Fruit fly (Drosophila melanogaster) whole organism, wandering third instar larva: ENCODE results near the gene AstA-R1.
A peak's percentile ranks its signal among the peaks of the same experiment; 100 is the strongest.

Source experiments
- Abd-B ChIP-seq: fragments of >200 bp; optimal IDR thresholded peaks from 2 replicates; lab custom pipeline; 2017; ENCODE audit warnings: missing biosample characterization, missing genetic modification characterization
- CG32264 ChIP-seq: fragments of 200-800 bp; sonication (Bioruptor generic); optimal IDR thresholded peaks from 2 replicates; lab custom pipeline; 2016; ENCODE audit warnings: missing biosample characterization, missing genetic modification characterization
- CG9705 ChIP-seq: fragments of 200-800 bp; sonication (Bioruptor generic); optimal IDR thresholded peaks from 2 replicates; lab custom pipeline; 2018; ENCODE audit warnings: missing biosample characterization, mild to moderate bottlenecking, missing genetic modification characterization
- CrebA ChIP-seq: fragments of 200-800 bp; sonication (Bioruptor generic); optimal IDR thresholded peaks from 2 replicates; lab custom pipeline; 2016; ENCODE audit warnings: missing biosample characterization, mild to moderate bottlenecking, missing genetic modification characterization, borderline replicate concordance
- Dfd ChIP-seq: fragments of >200 bp; optimal IDR thresholded peaks from 2 replicates; lab custom pipeline; 2017; ENCODE audit warnings: missing biosample characterization, missing genetic modification characterization
- Dif ChIP-seq: fragments of 200-275, 200-300 bp; sonication (Bioruptor generic); optimal IDR thresholded peaks from 2 replicates; lab custom pipeline; 2018; ENCODE audit warnings: missing biosample characterization, missing genetic modification characterization; ENCODE audit not compliant: partially characterized antibody
- GATAd ChIP-seq: sonication (Bioruptor generic); optimal IDR thresholded peaks from 2 replicates; lab custom pipeline; 2016; ENCODE audit warnings: missing biosample characterization, missing genetic modification characterization
- HLH106 ChIP-seq: fragments of 200-800 bp; optimal IDR thresholded peaks from 3 replicates; lab custom pipeline; 2019; ENCODE audit warnings: missing biosample characterization, mild to moderate bottlenecking, missing genetic modification characterization, moderate library complexity
- Hnf4 ChIP-seq: fragments of 200-800 bp; sonication (Bioruptor generic); optimal IDR thresholded peaks from 2 replicates; lab custom pipeline; 2016; ENCODE audit warnings: missing biosample characterization, mild to moderate bottlenecking, missing genetic modification characterization
- Hr78 ChIP-seq: fragments of >200 bp; optimal IDR thresholded peaks from 2 replicates; lab custom pipeline; 2017; ENCODE audit warnings: missing biosample characterization, missing genetic modification characterization
- Hr83 ChIP-seq: fragments of 200-300 bp; sonication (Bioruptor generic); optimal IDR thresholded peaks from 2 replicates; lab custom pipeline; 2016; ENCODE audit warnings: missing biosample characterization, mild to moderate bottlenecking, missing genetic modification characterization, moderate library complexity; ENCODE audit not compliant: poor library complexity, severe bottlenecking
- Jra ChIP-seq: sonication (Bioruptor generic); optimal IDR thresholded peaks from 2 replicates; lab custom pipeline; 2016; ENCODE audit warnings: missing biosample characterization, missing genetic modification characterization
- Mio ChIP-seq: sonication (Bioruptor generic); optimal IDR thresholded peaks from 2 replicates; lab custom pipeline; 2016; ENCODE audit warnings: missing biosample characterization, missing genetic modification characterization
- Myc ChIP-seq: fragments of >200 bp; optimal IDR thresholded peaks from 2 replicates; lab custom pipeline; 2017
- N ChIP-seq: fragments of >200 bp; optimal IDR thresholded peaks from 2 replicates; lab custom pipeline; 2018; ENCODE audit warnings: missing biosample characterization, missing external identifiers, missing genetic modification characterization
- OdsH ChIP-seq: fragments of 200-800 bp; sonication (Bioruptor generic); optimal IDR thresholded peaks from 2 replicates; lab custom pipeline; 2016; ENCODE audit warnings: missing biosample characterization, mild to moderate bottlenecking, missing genetic modification characterization
- Rel ChIP-seq, 2 experiments: fragments of 200-800 bp; sonication (Bioruptor generic) in 1 of 2; optimal IDR thresholded peaks; 2 replicates in 1 of 2; 3 replicates in 1 of 2; lab custom pipeline; 2016 to 2019; ENCODE audit warnings: mild to moderate bottlenecking in 2 of 2, missing biosample characterization in 2 of 2, missing genetic modification characterization in 2 of 2, moderate library complexity in 1 of 2
- Sp1 ChIP-seq: fragments of 200-800 bp; sonication (Bioruptor generic); optimal IDR thresholded peaks from 3 replicates; lab custom pipeline; 2019; ENCODE audit warnings: missing biosample characterization, mild to moderate bottlenecking, missing genetic modification characterization, moderate library complexity
- Vsx2 ChIP-seq: fragments of 200-300, 225-300 bp; sonication (Bioruptor generic); optimal IDR thresholded peaks from 2 replicates; lab custom pipeline; 2018; ENCODE audit warnings: missing biosample characterization, missing genetic modification characterization; ENCODE audit not compliant: partially characterized antibody
- br ChIP-seq: fragments of 200-800 bp; sonication (Bioruptor generic); optimal IDR thresholded peaks from 2 replicates; lab custom pipeline; 2016; ENCODE audit warnings: missing biosample characterization, missing genetic modification characterization
- brk ChIP-seq: fragments of 200-800 bp; sonication (Bioruptor generic); optimal IDR thresholded peaks from 2 replicates; lab custom pipeline; 2016; ENCODE audit warnings: missing biosample characterization, mild to moderate bottlenecking, missing genetic modification characterization
- dl ChIP-seq, 2 experiments: fragments of 175-275, 200-275 bp in 1 of 2; fragments of 200-275 bp in 1 of 2; sonication (Bioruptor generic); optimal IDR thresholded peaks; lab custom pipeline; 2018; ENCODE audit warnings: mild to moderate bottlenecking in 2 of 2, missing biosample characterization in 2 of 2, missing genetic modification characterization in 2 of 2, moderate library complexity in 2 of 2; ENCODE audit not compliant: partially characterized antibody in 2 of 2, insufficient read depth in 1 of 2
- dmrt93B ChIP-seq: fragments of 200-800 bp; sonication (Bioruptor generic); optimal IDR thresholded peaks from 2 replicates; lab custom pipeline; 2018; ENCODE audit warnings: missing biosample characterization, mild to moderate bottlenecking, missing genetic modification characterization
- dsf ChIP-seq: sonication (Bioruptor generic); optimal IDR thresholded peaks from 2 replicates; lab custom pipeline; 2016; ENCODE audit warnings: missing biosample characterization, missing genetic modification characterization, borderline replicate concordance
- ey ChIP-seq: fragments of 200-800 bp; sonication (Bioruptor generic); optimal IDR thresholded peaks from 2 replicates; lab custom pipeline; 2016; ENCODE audit warnings: missing biosample characterization, missing genetic modification characterization
- foxo ChIP-seq, 2 experiments: fragments of 200-800 bp; sonication (Bioruptor generic); optimal IDR thresholded peaks; 2 replicates in 1 of 2; 3 replicates in 1 of 2; lab custom pipeline; 2016 to 2017; ENCODE audit warnings: missing biosample characterization in 2 of 2, missing genetic modification characterization in 2 of 2
- fru ChIP-seq: fragments of 200-800 bp; sonication (Bioruptor generic); optimal IDR thresholded peaks from 3 replicates; lab custom pipeline; 2016; ENCODE audit warnings: missing biosample characterization, mild to moderate bottlenecking, missing genetic modification characterization
- h ChIP-seq: fragments of 200-800 bp; sonication (Bioruptor generic); optimal IDR thresholded peaks from 3 replicates; lab custom pipeline; 2016; ENCODE audit warnings: missing biosample characterization, mild to moderate bottlenecking, missing genetic modification characterization
- jim ChIP-seq: fragments of 175-275, 200-325 bp; sonication (Bioruptor generic); optimal IDR thresholded peaks from 2 replicates; lab custom pipeline; 2016; ENCODE audit warnings: missing biosample characterization, mild to moderate bottlenecking, missing genetic modification characterization
- lola ChIP-seq: fragments of >200 bp; optimal IDR thresholded peaks from 2 replicates; lab custom pipeline; 2017; ENCODE audit warnings: missing biosample characterization, missing genetic modification characterization
- pan ChIP-seq: fragments of >200 bp; optimal IDR thresholded peaks from 2 replicates; lab custom pipeline; 2017
- psq ChIP-seq: fragments of 200-800 bp; sonication (Bioruptor generic); optimal IDR thresholded peaks from 3 replicates; lab custom pipeline; 2017; ENCODE audit warnings: missing biosample characterization, mild to moderate bottlenecking, missing genetic modification characterization, moderate library complexity
- rgr ChIP-seq: fragments of 200-800 bp; sonication (Bioruptor generic); optimal IDR thresholded peaks from 3 replicates; lab custom pipeline; 2016; ENCODE audit warnings: missing biosample characterization, mild to moderate bottlenecking, missing genetic modification characterization
- sage ChIP-seq: fragments of 200-800 bp; sonication (Bioruptor generic); optimal IDR thresholded peaks from 2 replicates; lab custom pipeline; 2016; ENCODE audit warnings: missing biosample characterization, mild to moderate bottlenecking, missing genetic modification characterization
- sv ChIP-seq: fragments of 200-800 bp; sonication (Bioruptor generic); optimal IDR thresholded peaks from 3 replicates; lab custom pipeline; 2016; ENCODE audit warnings: missing biosample characterization, missing genetic modification characterization
- tai ChIP-seq: sonication (Bioruptor generic); optimal IDR thresholded peaks from 2 replicates; lab custom pipeline; 2016; ENCODE audit warnings: missing biosample characterization, missing genetic modification characterization
- usp ChIP-seq: fragments of >200 bp; optimal IDR thresholded peaks from 2 replicates; lab custom pipeline; 2017; ENCODE audit warnings: missing biosample characterization, missing genetic modification characterization
- woc ChIP-seq: sonication (Bioruptor generic); optimal IDR thresholded peaks from 2 replicates; lab custom pipeline; 2016; ENCODE audit warnings: missing biosample characterization, mild to moderate bottlenecking, missing genetic modification characterization

Gene AstA-R1

dm6 chrX:3671469-3672094 is 97.2 kb downstream of the AstA-R1 start, which contains the start of the genes Parg and Mnt:
TSS of gene Parg (minus strand) at chrX:3671502.
TSS of gene Mnt (plus strand) at chrX:3671801.
- no peak for TF ChIP-seq N (GFP tag; lab: Kevin White, UChicago)
- no peak for TF ChIP-seq CG9705 (GFP tag; lab: Kevin White, UChicago)
- peak; percentile 19 for TF ChIP-seq fru (GFP tag; lab: Kevin White, UChicago)
- no peak for TF ChIP-seq Hr83
- TF ChIP-seq br (GFP tag; lab: Kevin White, UChicago): no peak
- no peak for TF ChIP-seq foxo (GFP tag; optimal IDR thresholded peaks at IDR 0.05; lab: Kevin White, UChicago)
- TF ChIP-seq Dfd (GFP tag; lab: Kevin White, UChicago): no peak
- peak; percentile 13 for TF ChIP-seq HLH106 (tag; lab: Kevin White, UChicago)
- no peak for TF ChIP-seq CrebA (GFP tag; lab: Kevin White, UChicago)
- TF ChIP-seq sage (GFP tag; lab: Kevin White, UChicago): no peak
- TF ChIP-seq usp (GFP tag; lab: Kevin White, UChicago): no peak
- TF ChIP-seq Sp1: no peak
- TF ChIP-seq tai (GFP tag; lab: Kevin White, UChicago): peak; percentile 40

- peak; percentile 70 for TF ChIP-seq CrebA (GFP tag; lab: Kevin White, UChicago)
- no peak for TF ChIP-seq Myc (lab: Kevin White, UChicago)
- no peak for TF ChIP-seq Dfd (GFP tag; lab: Kevin White, UChicago)
- TF ChIP-seq sv (GFP tag; lab: Kevin White, UChicago): no peak
- peak; percentile 82 for TF ChIP-seq h (GFP tag; lab: Kevin White, UChicago)
- TF ChIP-seq OdsH (GFP tag; lab: Kevin White, UChicago): peak; percentile 73
- no peak for TF ChIP-seq Hr83
- peak; percentile 73 for TF ChIP-seq psq
- no peak for TF ChIP-seq N (GFP tag; lab: Kevin White, UChicago)
- TF ChIP-seq foxo (GFP tag; optimal IDR thresholded peaks at IDR 0.05; lab: Kevin White, UChicago): peak; percentile 23 to 83
- TF ChIP-seq jim (GFP tag; lab: Kevin White, UChicago): no peak
- peak; percentile 81 for TF ChIP-seq HLH106 (tag; lab: Kevin White, UChicago)
- peak; percentile 0 for TF ChIP-seq sage (GFP tag; lab: Kevin White, UChicago)
- TF ChIP-seq woc (GFP tag; lab: Kevin White, UChicago): peak; percentile 63
- TF ChIP-seq dsf (GFP tag; lab: Kevin White, UChicago): no peak
- no peak for TF ChIP-seq pan (lab: Kevin White, UChicago)
- TF ChIP-seq CG9705 (GFP tag; lab: Kevin White, UChicago): peak; percentile 4
- TF ChIP-seq Vsx2 (GFP tag; lab: Kevin White, UChicago): peak; percentile 71
- TF ChIP-seq dl (GFP tag; optimal IDR thresholded peaks at IDR 0.05; lab: Kevin White, UChicago; ENCODE audit: insufficient read depth in 1 of 2, partially characterized antibody in 2 of 2): peak; percentile 91 to 92
- peak; percentile 86 for TF ChIP-seq fru (GFP tag; lab: Kevin White, UChicago)
- TF ChIP-seq Hr78 (GFP tag; lab: Kevin White, UChicago): no peak
- TF ChIP-seq rgr (GFP tag; lab: Kevin White, UChicago): peak; percentile 77
- no peak for TF ChIP-seq lola
- TF ChIP-seq usp (GFP tag; lab: Kevin White, UChicago): no peak
- peak; percentile 86 for TF ChIP-seq br (GFP tag; lab: Kevin White, UChicago)
- peak; percentile 90 for TF ChIP-seq Dif (GFP tag; lab: Kevin White, UChicago)
- TF ChIP-seq Rel (GFP tag; optimal IDR thresholded peaks at IDR 0.05; lab: Kevin White, UChicago): peak; percentile 24
- peak; percentile 56 for TF ChIP-seq Rel (tag; optimal IDR thresholded peaks at IDR 0.05; lab: Kevin White, UChicago)
- TF ChIP-seq CG32264 (GFP tag; lab: Kevin White, UChicago): peak; percentile 62
- peak; percentile 4 for TF ChIP-seq brk (GFP tag; lab: Kevin White, UChicago)
- TF ChIP-seq dmrt93B: peak; percentile 46
- TF ChIP-seq Jra (GFP tag; lab: Kevin White, UChicago): peak; percentile 38
- peak; percentile 89 for TF ChIP-seq ey (GFP tag; lab: Kevin White, UChicago)
- no peak for TF ChIP-seq Abd-B (GFP tag; lab: Kevin White, UChicago)
- peak; percentile 59 for TF ChIP-seq tai (GFP tag; lab: Kevin White, UChicago)
- peak; percentile 76 for TF ChIP-seq Sp1
- peak; percentile 22 for TF ChIP-seq Mio (GFP tag; lab: Kevin White, UChicago)
- TF ChIP-seq Hnf4 (GFP tag; lab: Kevin White, UChicago): peak; percentile 62
- peak; percentile 64 for TF ChIP-seq GATAd (GFP tag; lab: Kevin White, UChicago)
Measured at dm6 chrX:3672095-3672995, 98.0 kb downstream of the AstA-R1 start.
